Worm (Caenorhabditis elegans): ENCODE data around the gene sqv-8.

ce11 chrII:9607137-9607536 is 39.6 kb upstream of the sqv-8 start:
- TF ChIP-seq skn-1 (tag; optimal IDR thresholded peaks at IDR 0.05) (no peak), hif-1 (tag; optimal IDR thresholded peaks at IDR 0.05) (no peak), lin-38 (GFP tag; IDR thresholded peaks at IDR 0.05) (no peak)
